Worm (Caenorhabditis elegans) whole organism, L4/young adult: ENCODE data around the gene K09E4.1.
"Not testable (repeated sequence)": the region's sequence is repeated elsewhere in the genome, so short reads cannot be mapped to it uniquely, and the experiment has no call there.

Source experiments
- W03F9.2 ChIP-seq: fragments of 150-350 bp; optimal IDR thresholded peaks from 2 replicates; lab custom pipeline; 2014; ENCODE audit warnings: missing biosample characterization, missing genetic modification characterization
- dao-5 ChIP-seq: sonication (generic microtip); optimal IDR thresholded peaks from 2 replicates; lab custom pipeline; 2016; ENCODE audit warnings: missing genotype, missing genetic modification characterization, moderate library complexity, missing compliant biosample characterization
- him-1 ChIP-seq: sonication (generic microtip); optimal IDR thresholded peaks from 2 replicates; lab custom pipeline; 2016; ENCODE audit warnings: missing genotype, missing genetic modification reagents, missing genetic modification characterization, missing compliant biosample characterization

Gene K09E4.1

DNA sequence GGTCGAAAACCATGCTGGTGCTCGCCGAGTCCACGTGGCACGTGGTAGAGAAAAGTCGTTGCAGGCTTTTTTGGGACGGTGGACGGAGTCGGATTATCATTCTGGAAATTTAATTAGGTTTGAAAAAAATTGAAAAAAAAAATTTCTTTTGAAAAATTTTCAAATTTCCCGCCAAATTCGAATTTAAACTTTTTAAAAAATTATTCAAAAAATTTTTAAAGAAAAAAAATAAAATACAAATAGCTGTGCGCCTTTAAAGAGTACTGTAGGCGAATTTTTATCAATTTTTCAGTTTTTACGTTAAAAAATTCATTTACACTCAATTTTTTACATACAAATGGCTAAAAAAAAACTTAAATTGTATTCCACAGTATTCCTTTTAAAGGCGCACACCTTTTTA is 10.8 kb upstream of the K09E4.1 start, which contains the start of gene K09E4.3:
Gene K09E4.3 (minus strand): TSS at position 101 of the 400 bp plus-strand sequence.
- TF ChIP-seq him-1 (tag; lab: Kevin White, UChicago) (no peak), dao-5 (tag; lab: Kevin White, UChicago) (no peak), W03F9.2 (tag; lab: Kevin White, UChicago) (no peak)

DNA sequence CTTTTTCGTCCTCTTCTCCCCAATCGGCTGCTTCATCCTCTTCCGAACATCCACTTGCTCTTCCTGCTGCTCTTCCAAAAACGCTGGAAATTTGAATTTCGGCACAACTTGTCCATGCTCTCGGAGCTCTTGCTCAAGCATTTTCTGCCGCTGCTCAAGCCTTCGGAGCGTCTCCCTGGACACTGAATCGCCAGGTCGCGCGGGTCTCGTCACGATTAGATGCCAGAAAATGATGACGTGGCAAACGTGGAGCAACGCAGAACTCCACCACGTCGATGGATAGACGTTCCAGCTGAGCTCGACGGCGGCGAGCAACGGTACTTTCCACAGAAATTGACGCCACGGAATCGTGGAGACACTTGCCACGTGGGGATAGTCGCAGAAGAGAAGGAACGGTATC is 8.4 kb upstream of the K09E4.1 start:
- TF ChIP-seq him-1 (tag; lab: Kevin White, UChicago), result no peak
- TF ChIP-seq W03F9.2 (tag; lab: Kevin White, UChicago), result no peak
- TF ChIP-seq dao-5 (tag; lab: Kevin White, UChicago), result no peak

DNA sequence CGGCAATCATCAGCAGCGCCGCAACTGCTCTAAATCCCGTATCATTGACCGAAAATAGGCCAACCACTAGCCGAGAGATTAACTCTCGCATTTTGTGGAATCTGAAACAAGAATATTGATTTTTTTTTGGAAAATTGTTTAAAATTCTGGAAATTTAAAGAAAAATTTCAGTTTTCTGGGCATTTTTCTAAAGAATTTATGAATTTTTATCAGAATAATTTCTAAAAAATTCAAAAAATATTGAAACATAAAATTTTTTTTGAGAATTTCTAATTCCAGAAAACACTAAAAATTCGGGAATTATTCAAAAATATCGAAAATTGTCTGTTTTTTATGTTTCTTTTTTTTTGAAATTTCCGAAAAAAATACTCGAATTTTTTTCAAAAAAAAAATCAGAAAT is 4.9 kb upstream of the K09E4.1 start, which contains the start of gene algn-3:
Gene algn-3 (minus strand): TSS at position 101 of the 400 bp plus-strand sequence.
- TF ChIP-seq him-1 (tag; lab: Kevin White, UChicago) (no peak), W03F9.2 (tag; lab: Kevin White, UChicago) (no peak), dao-5 (tag; lab: Kevin White, UChicago) (no peak)

DNA sequence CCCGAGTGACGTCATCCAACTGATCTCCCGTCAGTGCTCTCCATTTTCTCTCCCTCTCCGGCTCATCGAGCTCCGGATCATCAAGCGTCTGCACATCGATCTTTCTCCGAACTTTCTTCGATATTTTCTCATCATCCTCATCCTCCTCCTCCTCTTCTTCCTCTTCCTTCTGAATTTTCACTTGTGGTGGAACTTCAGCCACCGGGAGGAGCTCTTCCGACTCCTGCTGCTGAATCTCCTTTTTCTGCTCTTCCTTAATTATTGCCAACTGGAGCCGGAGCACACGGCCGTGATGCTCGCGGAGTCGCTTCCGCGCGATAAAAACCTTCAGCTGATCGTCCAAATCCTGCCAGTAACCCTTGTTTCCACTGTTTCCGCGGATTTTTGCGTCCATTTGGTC is 1.3 kb upstream of the K09E4.1 start:
- no peak for TF ChIP-seq him-1 (tag; lab: Kevin White, UChicago)

- TF ChIP-seq W03F9.2 (tag; lab: Kevin White, UChicago) (no peak), dao-5 (tag; lab: Kevin White, UChicago) (no peak), him-1 (tag; lab: Kevin White, UChicago) (no peak)
Measured at ce11 chrII:14138849-14139419, 1.3 kb downstream of the K09E4.1 start.

DNA sequence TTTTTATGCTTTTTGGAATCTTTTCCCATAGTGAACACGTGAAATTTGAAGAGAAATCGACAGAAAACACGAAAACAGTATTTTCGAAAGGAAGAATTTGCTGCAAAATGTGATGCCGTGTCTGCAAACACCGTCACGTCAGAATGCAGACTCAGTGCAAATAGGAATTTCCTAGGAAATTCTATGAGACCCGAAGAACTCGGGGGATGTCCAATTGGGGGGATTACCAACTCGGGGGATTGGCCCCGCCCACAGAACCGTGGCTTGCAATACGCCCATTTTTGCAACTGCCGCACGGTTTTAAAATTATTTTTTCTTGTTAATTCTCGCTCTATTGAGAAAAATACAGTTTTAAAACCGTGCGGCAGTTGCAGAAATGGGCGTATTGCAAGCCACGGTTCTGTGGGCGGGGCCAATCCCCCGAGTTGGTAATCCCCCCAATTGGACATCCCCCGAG is 4.5 kb downstream of the K09E4.1 start, which contains the start of gene cacn-1:
Gene cacn-1 (minus strand): TSS at position 51 of the 457 bp plus-strand sequence.
- TF ChIP-seq W03F9.2, dao-5, him-1 (tag; lab: Kevin White, UChicago): not testable (repeated sequence)

- TF ChIP-seq W03F9.2 (tag; lab: Kevin White, UChicago), result peak; percentile 27
- no peak for TF ChIP-seq him-1 (tag; lab: Kevin White, UChicago)
- no peak for TF ChIP-seq dao-5 (tag; lab: Kevin White, UChicago)
Measured at ce11 chrII:14143838-14144268, 6.2 kb downstream of the K09E4.1 start, which contains the start of gene W03H9.2. Gene W03H9.2 (minus strand): TSS chrII:14143869.

ce11 chrII:14150031-14150430 is 12.4 kb downstream of the K09E4.1 start, which contains the start of gene W03H9.1:
Gene W03H9.1 (minus strand): TSS chrII:14150131.
- TF ChIP-seq him-1 (tag; lab: Kevin White, UChicago) (no peak), W03F9.2 (tag; lab: Kevin White, UChicago) (no peak), dao-5 (tag; lab: Kevin White, UChicago) (no peak)

DNA sequence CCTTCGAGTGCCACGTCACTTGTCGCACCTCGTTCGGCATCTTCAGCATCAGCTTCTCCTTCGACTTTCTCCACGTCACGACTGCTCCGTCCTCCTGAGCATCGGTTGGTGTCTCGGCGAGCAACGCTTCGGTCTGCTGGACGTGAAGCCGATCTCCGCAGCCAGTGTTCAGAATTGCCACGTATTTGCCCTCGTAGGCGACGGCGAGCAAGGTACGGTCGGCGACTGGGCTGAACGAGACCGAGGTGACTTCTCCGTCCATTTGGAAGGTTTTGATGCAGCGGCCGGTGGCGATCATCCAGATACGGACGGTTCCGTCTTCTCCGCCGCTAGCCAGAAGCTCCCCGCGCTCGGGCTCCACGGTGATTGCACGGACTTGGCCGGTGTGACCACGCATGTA is 14.6 kb downstream of the K09E4.1 start:
- TF ChIP-seq him-1 (tag; lab: Kevin White, UChicago) (no peak), W03F9.2 (tag; lab: Kevin White, UChicago) (no peak), dao-5 (tag; lab: Kevin White, UChicago) (no peak)

- TF ChIP-seq dao-5 (tag; lab: Kevin White, UChicago), result no peak
- TF ChIP-seq W03F9.2 (tag; lab: Kevin White, UChicago), result peak; percentile 97
- peak; percentile 75 for TF ChIP-seq him-1 (tag; lab: Kevin White, UChicago)
Measured at ce11 chrII:14154357-14154756, 16.7 kb downstream of the K09E4.1 start, which contains the start of gene Y48B6A.1. Gene Y48B6A.1 (minus strand): TSS chrII:14154373.

DNA sequence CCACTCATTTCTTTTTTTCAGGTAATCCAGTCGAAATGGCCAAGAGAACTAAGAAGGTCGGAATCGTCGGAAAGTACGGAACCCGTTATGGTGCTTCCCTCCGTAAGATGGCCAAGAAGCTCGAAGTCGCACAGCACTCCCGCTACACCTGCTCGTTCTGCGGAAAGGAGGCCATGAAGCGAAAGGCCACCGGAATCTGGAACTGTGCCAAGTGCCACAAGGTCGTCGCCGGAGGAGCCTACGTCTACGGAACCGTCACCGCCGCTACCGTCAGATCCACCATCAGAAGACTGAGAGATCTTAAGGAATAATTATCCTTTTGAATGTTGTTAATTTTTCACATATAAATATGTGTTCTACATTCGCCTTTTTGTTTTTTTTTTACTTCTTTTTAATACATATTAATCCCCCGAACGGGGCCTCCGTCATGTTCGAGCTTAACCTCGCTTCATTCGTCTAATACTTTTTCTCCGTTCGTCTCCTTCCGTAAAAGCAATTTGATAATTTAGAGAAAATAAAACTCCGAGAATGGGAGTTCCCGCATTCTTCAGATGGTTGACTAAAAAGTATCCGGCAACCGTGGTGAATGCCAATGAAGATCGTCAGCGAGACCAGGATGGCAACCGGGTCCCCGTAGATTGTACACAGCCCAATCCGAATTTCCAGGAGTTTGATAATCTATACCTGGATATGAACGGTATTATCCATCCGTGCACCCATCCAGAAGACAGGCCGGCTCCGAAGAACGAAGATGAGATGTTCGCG is 17.8 kb downstream of the K09E4.1 start, which contains the start of the genes rpl-43 and xrn-2:
Gene rpl-43 (plus strand): TSS at position 36 of the 765 bp plus-strand sequence.
Gene xrn-2 (plus strand): TSS at position 510 of the 765 bp plus-strand sequence.
- TF ChIP-seq him-1 (tag; lab: Kevin White, UChicago), result no peak
- peak; percentile 17 for TF ChIP-seq dao-5 (tag; lab: Kevin White, UChicago)
- no peak for TF ChIP-seq W03F9.2 (tag; lab: Kevin White, UChicago)

DNA sequence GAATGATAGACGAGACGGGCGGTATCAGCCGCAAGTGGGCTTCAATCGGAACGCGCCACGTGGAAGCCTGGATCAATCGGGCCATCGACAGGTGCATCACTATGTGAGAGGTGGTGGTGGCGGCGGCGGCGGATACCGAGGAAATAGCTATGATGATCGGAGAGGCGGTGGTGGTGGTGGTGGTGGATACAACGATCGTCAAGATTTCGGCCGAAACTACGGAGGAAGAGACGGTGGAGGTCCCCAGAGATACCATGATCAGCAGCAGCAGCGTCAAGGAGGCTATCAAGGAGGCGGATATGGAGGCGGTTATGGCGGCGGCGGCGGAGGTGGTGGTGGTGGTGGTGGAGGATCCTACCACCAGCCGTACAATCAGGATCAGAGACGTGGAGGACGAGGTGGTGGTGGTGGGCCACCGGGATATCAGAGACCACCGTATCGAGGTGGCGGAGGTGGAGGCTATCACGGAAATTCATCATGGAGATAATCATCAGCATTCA is 27.8 kb downstream of the K09E4.1 start:
- TF ChIP-seq dao-5 (tag; lab: Kevin White, UChicago) (no peak), W03F9.2 (tag; lab: Kevin White, UChicago) (no peak), him-1 (tag; lab: Kevin White, UChicago) (no peak)

DNA sequence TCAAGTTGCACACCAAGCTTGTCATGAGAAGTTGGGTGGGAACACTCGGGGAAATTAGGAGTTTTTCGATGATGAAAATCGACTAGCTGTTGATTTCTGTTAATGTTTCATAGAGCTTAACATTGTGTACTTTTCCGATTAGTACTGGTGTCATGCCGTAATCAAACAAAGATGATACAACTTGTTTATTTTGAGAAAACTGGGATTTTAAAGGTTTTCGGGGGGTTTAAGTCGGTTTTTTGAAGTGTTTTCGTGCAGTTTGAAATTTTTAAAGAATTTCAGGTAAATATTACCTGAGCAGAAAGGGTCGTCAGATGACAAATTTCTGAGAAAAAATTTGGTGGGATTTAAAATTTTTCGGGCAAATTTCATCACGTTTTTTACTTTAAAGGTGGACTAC is 33.9 kb downstream of the K09E4.1 start, which contains the start of gene eat-2:
Gene eat-2 (minus strand): TSS at position 101 of the 400 bp plus-strand sequence.
- TF ChIP-seq dao-5 (tag; lab: Kevin White, UChicago) (no peak), W03F9.2 (tag; lab: Kevin White, UChicago) (no peak), him-1 (tag; lab: Kevin White, UChicago) (no peak)
